Worm (Caenorhabditis elegans): ENCODE results near the gene ZK994.6.
"Not testable (repeated sequence)": the region's sequence is repeated elsewhere in the genome, so short reads cannot be mapped to it uniquely, and the experiment has no call there.

The ZK994.6 gene

ce11 chrV:8534534-8535283, 27.5 kb upstream of the ZK994.6 start, which contains the start of the genes his-6 and his-5:
Gene his-6, minus strand, starts transcription at chrV:8534977.
Gene his-5, plus strand, starts transcription at chrV:8535214.
- peak; percentile 40 for TF ChIP-seq ceh-16 (tag; optimal IDR thresholded peaks at IDR 0.05)
- TF ChIP-seq sma-9 (GFP tag; optimal IDR thresholded peaks at IDR 0.05): peak; percentile 26
- not testable (repeated sequence) for TF ChIP-seq sma-9 (tag; optimal IDR thresholded peaks at IDR 0.05)
- TF ChIP-seq F13H6.1 (tag; optimal IDR thresholded peaks at IDR 0.05): peak; percentile 4

ce11 chrV:8533916-8534315, 26.7 kb upstream of the ZK994.6 start:
- TF ChIP-seq nhr-129 (tag; optimal IDR thresholded peaks at IDR 0.05): no peak
- TF ChIP-seq fos-1 (tag; optimal IDR thresholded peaks at IDR 0.05): no peak
- no peak for TF ChIP-seq elt-3 (tag; optimal IDR thresholded peaks at IDR 0.05)
- no peak for TF ChIP-seq nhr-77 (tag; optimal IDR thresholded peaks at IDR 0.05)
- TF ChIP-seq crh-2 (tag; optimal IDR thresholded peaks at IDR 0.05): no peak
- no peak for TF ChIP-seq nhr-6 (tag; optimal IDR thresholded peaks at IDR 0.05)
- no peak for TF ChIP-seq elt-1 (tag; optimal IDR thresholded peaks at IDR 0.05)
- TF ChIP-seq sem-4 (tag; optimal IDR thresholded peaks at IDR 0.05): no peak
- TF ChIP-seq lin-11 (tag; optimal IDR thresholded peaks at IDR 0.05): no peak
- TF ChIP-seq snpc-4 (tag; optimal IDR thresholded peaks at IDR 0.05): no peak
- TF ChIP-seq lin-13 (GFP tag; optimal IDR thresholded peaks at IDR 0.05): no peak
- no peak for TF ChIP-seq gmeb-1 (tag; optimal IDR thresholded peaks at IDR 0.05)
- no peak for TF ChIP-seq mbf-1 (tag; optimal IDR thresholded peaks at IDR 0.05)
- TF ChIP-seq nhr-237 (tag; optimal IDR thresholded peaks at IDR 0.05): no peak
- no peak for TF ChIP-seq ZK546.5 (tag; optimal IDR thresholded peaks at IDR 0.05)
- TF ChIP-seq skn-1 (tag; optimal IDR thresholded peaks at IDR 0.05): no peak
- TF ChIP-seq unc-39 (tag; optimal IDR thresholded peaks at IDR 0.05): no peak

- TF ChIP-seq nhr-23, sem-4, R02D3.7 (tag; optimal IDR thresholded peaks at IDR 0.05): not testable (repeated sequence)
Measured at ce11 chrV:8533067-8533466, 25.8 kb upstream of the ZK994.6 start, which contains the start of the genes his-8 and his-7. Gene his-8, minus strand, starts transcription at chrV:8533086. Gene his-7, plus strand, starts transcription at chrV:8533379.

- TF ChIP-seq ztf-4 (tag; optimal IDR thresholded peaks at IDR 0.05) (no peak), peb-1 (tag; optimal IDR thresholded peaks at IDR 0.05) (no peak)
Measured at ce11 chrV:8529219-8529618, 22.0 kb upstream of the ZK994.6 start, which contains the start of gene otpl-5. Gene otpl-5, plus strand, starts transcription at chrV:8529519.

- TF ChIP-seq aly-2 (tag; optimal IDR thresholded peaks at IDR 0.05) (no peak), egl-27 (tag; optimal IDR thresholded peaks at IDR 0.05) (no peak), peb-1 (tag; optimal IDR thresholded peaks at IDR 0.05) (no peak), elt-3 (tag; optimal IDR thresholded peaks at IDR 0.05) (no peak), alr-1 (tag; optimal IDR thresholded peaks at IDR 0.05) (no peak), zag-1 (tag; optimal IDR thresholded peaks at IDR 0.05) (no peak), sma-9 (GFP tag; optimal IDR thresholded peaks at IDR 0.05) (no peak), sma-9 (tag; optimal IDR thresholded peaks at IDR 0.05) (no peak), sem-4 (tag; optimal IDR thresholded peaks at IDR 0.05) (no peak), lin-13 (GFP tag; optimal IDR thresholded peaks at IDR 0.05) (no peak), unc-62 (GFP tag; optimal IDR thresholded peaks at IDR 0.05) (no peak), nhr-237 (tag; optimal IDR thresholded peaks at IDR 0.05) (no peak), C34F6.9 (tag; optimal IDR thresholded peaks at IDR 0.05) (no peak)
Measured at ce11 chrV:8525774-8526173, 18.6 kb upstream of the ZK994.6 start, which contains the start of gene otpl-6. Gene otpl-6, plus strand, starts transcription at chrV:8526074.

ce11 chrV:8520846-8521553, 13.8 kb upstream of the ZK994.6 start, which contains the start of the genes F45F2.11 and otpl-7:
Gene F45F2.11, minus strand, starts transcription at chrV:8520896.
Gene otpl-7, plus strand, starts transcription at chrV:8521503.
- TF ChIP-seq sma-9 (GFP tag; optimal IDR thresholded peaks at IDR 0.05): no peak
- TF ChIP-seq sma-9 (tag; optimal IDR thresholded peaks at IDR 0.05): no peak
- no peak for TF ChIP-seq F13H6.1 (tag; optimal IDR thresholded peaks at IDR 0.05)
- no peak for TF ChIP-seq skn-1 (tag; optimal IDR thresholded peaks at IDR 0.05)
- TF ChIP-seq unc-55 (GFP tag; optimal IDR thresholded peaks at IDR 0.05): no peak
- no peak for TF ChIP-seq lin-11 (tag; optimal IDR thresholded peaks at IDR 0.05)
- TF ChIP-seq mbf-1 (tag; optimal IDR thresholded peaks at IDR 0.05): no peak
- no peak for TF ChIP-seq ztf-4 (tag; optimal IDR thresholded peaks at IDR 0.05)
- TF ChIP-seq nhr-11 (tag; optimal IDR thresholded peaks at IDR 0.05): no peak
- no peak for TF ChIP-seq ama-1 (optimal IDR thresholded peaks at IDR 0.05)
- TF ChIP-seq lin-39 (tag; optimal IDR thresholded peaks at IDR 0.05): no peak
- TF ChIP-seq elt-3 (tag; optimal IDR thresholded peaks at IDR 0.05): no peak
- TF ChIP-seq ztf-1 (GFP tag; conservative IDR thresholded peaks at IDR 0.05): no peak
- TF ChIP-seq sma-3 (GFP tag; optimal IDR thresholded peaks at IDR 0.05): no peak
- TF ChIP-seq blmp-1 (tag; optimal IDR thresholded peaks at IDR 0.05; ENCODE audit: insufficient read depth): no peak
- TF ChIP-seq elt-1 (tag; optimal IDR thresholded peaks at IDR 0.05): no peak
- no peak for TF ChIP-seq crh-2 (tag; optimal IDR thresholded peaks at IDR 0.05)
- TF ChIP-seq lsy-2 (tag; optimal IDR thresholded peaks at IDR 0.05): no peak

Data from whole organism, L2 larva.